Worm (Caenorhabditis elegans) whole organism, mixed stage, embryonic: ENCODE measurements around the gene zzz-1.

Source experiments
- blmp-1 ChIP-seq: fragments of 150-350 bp; optimal IDR thresholded peaks from 2 replicates; lab custom pipeline; 2014; ENCODE audit warnings: missing biosample characterization, missing genetic modification characterization
- elt-3 ChIP-seq: fragments of 150-350 bp; optimal IDR thresholded peaks from 2 replicates; lab custom pipeline; 2014; ENCODE audit warnings: missing biosample characterization, missing genetic modification characterization
- ham-2 ChIP-seq: fragments of 200-800 bp; sonication (Bioruptor generic); optimal IDR thresholded peaks from 2 replicates; lab custom pipeline; 2018; ENCODE audit warnings: mild to moderate bottlenecking, missing genetic modification characterization, missing compliant biosample characterization
- lsy-2 ChIP-seq: fragments of 150-350 bp; optimal IDR thresholded peaks from 2 replicates; lab custom pipeline; 2014; ENCODE audit warnings: missing biosample characterization, missing genetic modification characterization
- mep-1 ChIP-seq: fragments of 150-350 bp; optimal IDR thresholded peaks from 2 replicates; lab custom pipeline; 2017; ENCODE audit warnings: missing biosample characterization, missing genetic modification reagents, missing genetic modification characterization, inconsistent platforms
- nhr-28 ChIP-seq: fragments of 150-350 bp; optimal IDR thresholded peaks from 2 replicates; lab custom pipeline; 2014; ENCODE audit warnings: missing biosample characterization, missing genetic modification characterization
- pha-4 ChIP-seq: fragments of 150-350 bp; optimal IDR thresholded peaks from 2 replicates; lab custom pipeline; 2018; ENCODE audit warnings: missing biosample characterization, missing genetic modification reagents, missing genetic modification characterization
- snpc-4 ChIP-seq: fragments of 150-350 bp; optimal IDR thresholded peaks from 2 replicates; lab custom pipeline; 2014; ENCODE audit warnings: missing biosample characterization, missing genetic modification characterization
- unc-39 ChIP-seq: fragments of 150-350 bp; optimal IDR thresholded peaks from 2 replicates; lab custom pipeline; 2014; ENCODE audit warnings: missing biosample characterization, missing genetic modification characterization
- unc-62 ChIP-seq: fragments of 150-350 bp; optimal IDR thresholded peaks from 2 replicates; lab custom pipeline; 2014; ENCODE audit warnings: missing biosample characterization, missing genetic modification reagents, missing genetic modification characterization

- TF ChIP-seq blmp-1 (tag; lab: Kevin White, UChicago) (no peak), mep-1 (tag; lab: Kevin White, UChicago) (no peak), pha-4 (no peak), unc-62 (GFP tag; lab: Kevin White, UChicago) (no peak), snpc-4 (tag; lab: Kevin White, UChicago) (no peak), nhr-28 (tag; lab: Kevin White, UChicago) (no peak), lsy-2 (tag; lab: Kevin White, UChicago) (no peak), elt-3 (no peak), ham-2 (GFP tag; lab: Kevin White, UChicago) (no peak), unc-39 (no peak)
These were observed 41.4 kb downstream of the zzz-1 start for ce11 chrV:10867586-10867985.
